Fruit fly (Drosophila melanogaster): Measurements from ENCODE around the gene CG31495.
A peak's percentile ranks its signal among the peaks of the same experiment; 100 is the strongest.

The CG31495 gene

dm6 chr3R:13812736-13813250, 26.9 kb downstream of the CG31495 start, which contains the start of the genes tal-1A, tal-2A, tal-3A and tal-AA (continued):
- TF ChIP-seq Smox (GFP tag; optimal IDR thresholded peaks at IDR 0.05) (peak; percentile 23), achi (GFP tag; optimal IDR thresholded peaks at IDR 0.05) (peak; percentile 10), fd85E (GFP tag; optimal IDR thresholded peaks at IDR 0.05) (peak; percentile 30), vri (GFP tag; optimal IDR thresholded peaks at IDR 0.05) (peak; percentile 60), CG16779 (tag; optimal IDR thresholded peaks at IDR 0.05) (peak; percentile 61), CG6276 (GFP tag; optimal IDR thresholded peaks at IDR 0.05) (peak; percentile 63), CG9139 (GFP tag; optimal IDR thresholded peaks at IDR 0.05) (peak; percentile 51), CG6163 (GFP tag; IDR thresholded peaks at IDR 0.05) (peak; percentile 57; the same call in 2 of the 3 replicates), ss (GFP tag; optimal IDR thresholded peaks at IDR 0.05) (peak; percentile 62), CG6808 (GFP tag; optimal IDR thresholded peaks at IDR 0.05) (peak; percentile 18)

dm6 chr3R:13811737-13812136, 28.0 kb downstream of the CG31495 start:
- no peak for TF ChIP-seq dsx (GFP tag; optimal IDR thresholded peaks at IDR 0.05; ENCODE audit: poor library complexity, severe bottlenecking)
- no peak for TF ChIP-seq CG10631 (GFP tag; optimal IDR thresholded peaks at IDR 0.05)
- no peak for TF ChIP-seq Hr4 (GFP tag; optimal IDR thresholded peaks at IDR 0.05)
- TF ChIP-seq Sox14 (GFP tag; optimal IDR thresholded peaks at IDR 0.05) = no peak
- no peak for TF ChIP-seq CG32006 (GFP tag; optimal IDR thresholded peaks at IDR 0.05)
- no peak for TF ChIP-seq CG1621 (tag; optimal IDR thresholded peaks at IDR 0.05)
- TF ChIP-seq CG6854 (GFP tag; optimal IDR thresholded peaks at IDR 0.05) = no peak
- no peak for TF ChIP-seq Eip75B (GFP tag; optimal IDR thresholded peaks at IDR 0.05)
- no peak for TF ChIP-seq cyc (GFP tag; optimal IDR thresholded peaks at IDR 0.05)
- no peak for TF ChIP-seq CG4318 (GFP tag; optimal IDR thresholded peaks at IDR 0.05)
- TF ChIP-seq Lpt (GFP tag; optimal IDR thresholded peaks at IDR 0.05) = no peak
- no peak for TF ChIP-seq CG34406 (GFP tag; optimal IDR thresholded peaks at IDR 0.05)

- TF ChIP-seq CG9139 (GFP tag; optimal IDR thresholded peaks at IDR 0.05) = no peak
- no peak for TF ChIP-seq CG6276 (GFP tag; optimal IDR thresholded peaks at IDR 0.05)
These were observed 29.4 kb downstream of the CG31495 start for dm6 chr3R:13810308-13810707.

- TF ChIP-seq CG31627 (GFP tag; optimal IDR thresholded peaks at IDR 0.05) = no peak
- no peak for TF ChIP-seq Gug (GFP tag; IDR thresholded peaks at IDR 0.05)
- no peak for TF ChIP-seq svp (GFP tag)
- TF ChIP-seq ss (GFP tag; optimal IDR thresholded peaks at IDR 0.05) = no peak
- no peak for TF ChIP-seq CG16779 (tag; optimal IDR thresholded peaks at IDR 0.05)
- TF ChIP-seq CG6808 (GFP tag; optimal IDR thresholded peaks at IDR 0.05) = no peak
- no peak for TF ChIP-seq lz (GFP tag; optimal IDR thresholded peaks at IDR 0.05)
- no peak for TF ChIP-seq Lpt (GFP tag; optimal IDR thresholded peaks at IDR 0.05)
- TF ChIP-seq Eip75B (GFP tag; optimal IDR thresholded peaks at IDR 0.05) = no peak
- no peak for TF ChIP-seq Hr39 (GFP tag; optimal IDR thresholded peaks at IDR 0.05)
- TF ChIP-seq net (GFP tag; optimal IDR thresholded peaks at IDR 0.05) = no peak
- TF ChIP-seq CG10669 (GFP tag; optimal IDR thresholded peaks at IDR 0.05) = no peak
- no peak for TF ChIP-seq CG8632 (GFP tag; optimal IDR thresholded peaks at IDR 0.05)
- no peak for TF ChIP-seq CG6854 (GFP tag; optimal IDR thresholded peaks at IDR 0.05)
- no peak for TF ChIP-seq CG9139 (GFP tag; optimal IDR thresholded peaks at IDR 0.05)
- TF ChIP-seq CG3919 (GFP tag; optimal IDR thresholded peaks at IDR 0.05) = no peak
- TF ChIP-seq Eip78C (GFP tag) = no peak
- no peak for TF ChIP-seq esn (GFP tag; optimal IDR thresholded peaks at IDR 0.05)
These were observed 30.5 kb downstream of the CG31495 start for dm6 chr3R:13809261-13809660.

dm6 chr3R:13807906-13808305, 31.8 kb downstream of the CG31495 start:
- no peak for TF ChIP-seq Lpt (GFP tag; optimal IDR thresholded peaks at IDR 0.05)
- TF ChIP-seq Ets96B (tag; optimal IDR thresholded peaks at IDR 0.05) = peak; percentile 41
- TF ChIP-seq CG10631 (GFP tag; optimal IDR thresholded peaks at IDR 0.05) = peak; percentile 74
- peak; percentile 38 for TF ChIP-seq Smox (GFP tag; optimal IDR thresholded peaks at IDR 0.05)
- peak; percentile 14 for TF ChIP-seq CG10669 (GFP tag; optimal IDR thresholded peaks at IDR 0.05)
- TF ChIP-seq vri (GFP tag; optimal IDR thresholded peaks at IDR 0.05) = no peak
- TF ChIP-seq esn (GFP tag; optimal IDR thresholded peaks at IDR 0.05) = peak; percentile 62
- TF ChIP-seq cyc (GFP tag; optimal IDR thresholded peaks at IDR 0.05) = peak; percentile 35
- peak; percentile 12 for TF ChIP-seq spab (GFP tag; optimal IDR thresholded peaks at IDR 0.05)
- TF ChIP-seq pdm3 (GFP tag; optimal IDR thresholded peaks at IDR 0.05) = peak; percentile 68
- TF ChIP-seq fd85E (GFP tag; optimal IDR thresholded peaks at IDR 0.05) = no peak
- peak; percentile 51 for TF ChIP-seq acj6 (GFP tag; optimal IDR thresholded peaks at IDR 0.05)
- TF ChIP-seq CG11902 (GFP tag; optimal IDR thresholded peaks at IDR 0.05) = no peak
- TF ChIP-seq achi (GFP tag; optimal IDR thresholded peaks at IDR 0.05) = peak; percentile 70
- TF ChIP-seq fkh (GFP tag; optimal IDR thresholded peaks at IDR 0.05) = no peak
- no peak for TF ChIP-seq Eip93F (GFP tag; optimal IDR thresholded peaks at IDR 0.05)
- TF ChIP-seq net (GFP tag; optimal IDR thresholded peaks at IDR 0.05) = peak; percentile 68
- TF ChIP-seq Met (GFP tag; optimal IDR thresholded peaks at IDR 0.05) = peak; percentile 46
- peak in 1 of 2 experiments; percentile 44 for TF ChIP-seq ss (GFP tag; optimal IDR thresholded peaks at IDR 0.05)
- TF ChIP-seq CG31627 (GFP tag; optimal IDR thresholded peaks at IDR 0.05) = peak; percentile 37
- peak; percentile 18 for TF ChIP-seq dsx (GFP tag; optimal IDR thresholded peaks at IDR 0.05; ENCODE audit: poor library complexity, severe bottlenecking)
- peak; percentile 65 for TF ChIP-seq dac (GFP tag; optimal IDR thresholded peaks at IDR 0.05)
